Fruit fly (Drosophila melanogaster) whole organism, embryonic: ENCODE measurements around the gene CG10086.

ENCODE experiments used
- ATbp ChIP-seq: fragments of 200-800 bp; sonication (Bioruptor generic); optimal IDR thresholded peaks from 2 replicates; lab custom pipeline; 2017; ENCODE audit warnings: missing biosample characterization, mild to moderate bottlenecking, missing genetic modification characterization, missing genetic modification reagents
- BEAF-32 ChIP-seq: fragments of 200-800 bp; sonication (Bioruptor generic); optimal IDR thresholded peaks from 3 replicates; lab custom pipeline; 2017; ENCODE audit warnings: missing biosample characterization, missing genetic modification characterization, mild to moderate bottlenecking, moderate library complexity, missing genetic modification reagents
- CG10431 ChIP-seq: fragments of 200-800 bp; sonication (Bioruptor generic); optimal IDR thresholded peaks from 3 replicates; lab custom pipeline; 2018; ENCODE audit warnings: missing biosample characterization, mild to moderate bottlenecking, missing genetic modification characterization
- CG11696 ChIP-seq: fragments of 200-800 bp; sonication (Bioruptor generic); IDR thresholded peaks from 2 replicates; pipeline ENCODE4 v1.3.6; 2022; ENCODE audit warnings: missing biosample characterization, missing genetic modification characterization
- CG11723 ChIP-seq: fragments of 200-800 bp; sonication (Bioruptor generic); optimal IDR thresholded peaks from 2 replicates; lab custom pipeline; 2017; ENCODE audit warnings: missing biosample characterization, mild to moderate bottlenecking, missing genetic modification characterization
- CG12104 ChIP-seq: fragments of 200-800 bp; sonication (Bioruptor generic); optimal IDR thresholded peaks from 3 replicates; lab custom pipeline; 2016; ENCODE audit warnings: missing biosample characterization, missing genetic modification characterization
- CG12744 ChIP-seq: fragments of 200-800 bp; sonication (Bioruptor generic); optimal IDR thresholded peaks from 2 replicates; lab custom pipeline; 2016; ENCODE audit warnings: missing biosample characterization, missing genetic modification characterization
- CG13123 ChIP-seq: fragments of 200-800 bp; sonication (Bioruptor generic); optimal IDR thresholded peaks from 2 replicates; lab custom pipeline; 2016; ENCODE audit warnings: missing biosample characterization, missing genetic modification characterization
- CG13287 ChIP-seq: fragments of 200-800 bp; sonication (Bioruptor generic); IDR thresholded peaks from 2 replicates; pipeline ENCODE4 v1.3.6; 2022; ENCODE audit warnings: missing biosample characterization, missing genetic modification characterization; ENCODE audit not compliant: partially characterized antibody
- CG13424 ChIP-seq: fragments of 200-800 bp; sonication (Bioruptor generic); optimal IDR thresholded peaks from 2 replicates; lab custom pipeline; 2019; ENCODE audit warnings: missing biosample characterization, mild to moderate bottlenecking, missing genetic modification characterization, moderate library complexity
- CG13624 ChIP-seq: fragments of 200-800 bp; sonication (Bioruptor generic); optimal IDR thresholded peaks from 2 replicates; lab custom pipeline; 2016; ENCODE audit warnings: missing biosample characterization, missing genetic modification characterization
- CG1529 ChIP-seq: fragments of 200-800 bp; sonication (Bioruptor generic); optimal IDR thresholded peaks from 3 replicates; lab custom pipeline; 2018; ENCODE audit warnings: missing biosample characterization, missing genetic modification characterization
- CG15514 ChIP-seq: fragments of 200-800 bp; sonication (Bioruptor generic); optimal IDR thresholded peaks from 3 replicates; lab custom pipeline; 2017; ENCODE audit warnings: missing biosample characterization, missing genetic modification characterization, mild to moderate bottlenecking, moderate library complexity, missing genetic modification reagents
- CG1603 ChIP-seq: fragments of 200-800 bp; sonication (Bioruptor generic); optimal IDR thresholded peaks from 2 replicates; lab custom pipeline; 2019; ENCODE audit warnings: missing biosample characterization, mild to moderate bottlenecking, missing genetic modification characterization, moderate library complexity
- CG17359 ChIP-seq: fragments of 200-800 bp; sonication (Bioruptor generic); optimal IDR thresholded peaks from 3 replicates; lab custom pipeline; 2018; ENCODE audit warnings: missing biosample characterization, mild to moderate bottlenecking, missing genetic modification characterization, moderate library complexity
- CG17568 ChIP-seq: fragments of 200-800 bp; sonication (Bioruptor generic); optimal IDR thresholded peaks from 2 replicates; lab custom pipeline; 2018; ENCODE audit warnings: missing biosample characterization, mild to moderate bottlenecking, missing genetic modification characterization, moderate library complexity
- CG17802 ChIP-seq: fragments of 200-800 bp; sonication (Bioruptor generic); optimal IDR thresholded peaks from 2 replicates; lab custom pipeline; 2018; ENCODE audit warnings: missing biosample characterization, mild to moderate bottlenecking, missing genetic modification characterization, moderate library complexity
- CG32532 ChIP-seq: fragments of 200-800 bp; sonication (Bioruptor generic); IDR thresholded peaks from 2 replicates; pipeline ENCODE4 v1.3.6; 2022; ENCODE audit warnings: missing biosample characterization, missing genetic modification characterization
- CG3407 ChIP-seq: fragments of 200-800 bp; sonication (Bioruptor generic); optimal IDR thresholded peaks from 2 replicates; lab custom pipeline; 2018; ENCODE audit warnings: missing biosample characterization, mild to moderate bottlenecking, missing genetic modification characterization
- CG4854 ChIP-seq: fragments of 200-800 bp; sonication (Bioruptor generic); optimal IDR thresholded peaks from 2 replicates; lab custom pipeline; 2016; ENCODE audit warnings: missing biosample characterization, missing genetic modification characterization, inconsistent platforms
- CG7357 ChIP-seq: fragments of 200-800 bp; sonication (Bioruptor generic); IDR thresholded peaks from 3 replicates; pipeline ENCODE4 v1.3.6; 2022; ENCODE audit warnings: missing biosample characterization, missing genetic modification characterization
- CG7839 ChIP-seq: fragments of 200-800 bp; sonication (Bioruptor generic); optimal IDR thresholded peaks from 3 replicates; lab custom pipeline; 2018; ENCODE audit warnings: missing biosample characterization, mild to moderate bottlenecking, missing genetic modification characterization, moderate library complexity
- CG8388 ChIP-seq: fragments of 200-800 bp; sonication (Bioruptor generic); optimal IDR thresholded peaks from 2 replicates; lab custom pipeline; 2019; ENCODE audit warnings: missing biosample characterization, mild to moderate bottlenecking, missing genetic modification characterization, moderate library complexity
- CG9932 ChIP-seq: fragments of 200-800 bp; sonication (Bioruptor generic); IDR thresholded peaks from 2 replicates; pipeline ENCODE4 v1.3.6; 2022; ENCODE audit warnings: missing biosample characterization, missing genetic modification characterization
- CTCF ChIP-seq: fragments of 200-800 bp; sonication (Bioruptor generic); optimal IDR thresholded peaks from 2 replicates; lab custom pipeline; 2017; ENCODE audit warnings: missing biosample characterization, mild to moderate bottlenecking, missing genetic modification characterization, moderate library complexity
- Drgx ChIP-seq: fragments of 200-800 bp; sonication (Bioruptor generic); IDR thresholded peaks from 2 replicates; pipeline ENCODE4 v1.3.6; 2022; ENCODE audit warnings: missing biosample characterization, missing genetic modification characterization
- Hr51 ChIP-seq, 2 experiments: fragments of 200-800 bp; sonication (Bioruptor generic); optimal IDR thresholded peaks; 2 replicates in 1 of 2; 3 replicates in 1 of 2; lab custom pipeline; 2016 to 2018; ENCODE audit warnings: missing biosample characterization in 2 of 2, missing genetic modification characterization in 2 of 2, mild to moderate bottlenecking in 1 of 2, moderate library complexity in 1 of 2
- Lhr ChIP-seq: fragments of 200-800 bp; sonication (Bioruptor generic); optimal IDR thresholded peaks from 3 replicates; lab custom pipeline; 2017; ENCODE audit warnings: mild to moderate bottlenecking, missing biosample characterization, missing genetic modification reagents, missing genetic modification characterization
- MESR4 ChIP-seq: fragments of 200-800 bp; sonication (Bioruptor generic); optimal IDR thresholded peaks from 2 replicates; lab custom pipeline; 2018; ENCODE audit warnings: missing biosample characterization, mild to moderate bottlenecking, missing genetic modification characterization, moderate library complexity
- NC2α ChIP-seq: fragments of 200-800 bp; sonication (Bioruptor generic); optimal IDR thresholded peaks from 2 replicates; lab custom pipeline; 2016; ENCODE audit warnings: missing biosample characterization, missing genetic modification characterization
- ash1 ChIP-seq: fragments of 200-800 bp; sonication (Bioruptor generic); optimal IDR thresholded peaks from 2 replicates; lab custom pipeline; 2018; ENCODE audit warnings: missing biosample characterization, mild to moderate bottlenecking, missing genetic modification characterization
- btn ChIP-seq: fragments of 200-800 bp; sonication (Bioruptor generic); optimal IDR thresholded peaks from 2 replicates; lab custom pipeline; 2016; ENCODE audit warnings: missing biosample characterization, missing genetic modification characterization
- dimm ChIP-seq: fragments of 200-800 bp; sonication (Bioruptor generic); IDR thresholded peaks from 2 replicates; pipeline ENCODE4 v1.3.6; 2022; ENCODE audit warnings: missing biosample characterization, missing genetic modification characterization
- fd3F ChIP-seq: fragments of 200-800 bp; sonication (Bioruptor generic); optimal IDR thresholded peaks from 2 replicates; lab custom pipeline; 2018; ENCODE audit warnings: missing biosample characterization, mild to moderate bottlenecking, missing genetic modification characterization, moderate library complexity
- fd96Cb ChIP-seq: fragments of 200-800 bp; sonication (Bioruptor generic); optimal IDR thresholded peaks from 2 replicates; lab custom pipeline; 2018; ENCODE audit warnings: missing biosample characterization, mild to moderate bottlenecking, missing genetic modification characterization, moderate library complexity
- grau ChIP-seq: fragments of 200-800 bp; optimal IDR thresholded peaks from 3 replicates; lab custom pipeline; 2019; ENCODE audit warnings: missing biosample characterization, mild to moderate bottlenecking, missing genetic modification characterization, moderate library complexity
- hb ChIP-seq: fragments of 200-800 bp; sonication (Bioruptor generic); IDR thresholded peaks from 3 replicates; pipeline ENCODE4 v1.3.6; 2022; ENCODE audit warnings: missing biosample characterization, missing genetic modification characterization; ENCODE audit not compliant: partially characterized antibody
- lov ChIP-seq, 2 experiments: fragments of 200-800 bp in 1 of 2; fragments of >200 bp in 1 of 2; sonication (Bioruptor generic) in 1 of 2; IDR thresholded peaks in 1 of 2; optimal IDR thresholded peaks in 1 of 2; 2 replicates in 1 of 2; 3 replicates in 1 of 2; pipeline versions ENCODE4 v1.3.6 to Lab custom; 2017 to 2022; ENCODE audit warnings: missing biosample characterization in 1 of 2, missing genetic modification characterization in 1 of 2
- nmo ChIP-seq: fragments of 200-800 bp; sonication (Bioruptor generic); optimal IDR thresholded peaks from 2 replicates; lab custom pipeline; 2018; ENCODE audit warnings: missing biosample characterization, mild to moderate bottlenecking, missing genetic modification characterization, moderate library complexity
- phol ChIP-seq: fragments of 200-800 bp; sonication (Bioruptor generic); optimal IDR thresholded peaks from 3 replicates; lab custom pipeline; 2018; ENCODE audit warnings: missing biosample characterization, mild to moderate bottlenecking, missing genetic modification characterization, moderate library complexity
- prd ChIP-seq, 3 experiments: fragments of >200 bp in 2 of 3; fragments of 200-800 bp in 1 of 3; sonication (Bioruptor generic) in 1 of 3; optimal IDR thresholded peaks in 2 of 3; IDR thresholded peaks in 1 of 3; 2 replicates in 2 of 3; 3 replicates in 1 of 3; pipeline versions ENCODE4 v1.3.6 to Lab custom; 2017 to 2022; ENCODE audit warnings: missing biosample characterization in 1 of 3, missing genetic modification characterization in 1 of 3
- pzg ChIP-seq: fragments of 200-800 bp; sonication (Bioruptor generic); optimal IDR thresholded peaks from 3 replicates; lab custom pipeline; 2018; ENCODE audit warnings: missing biosample characterization, mild to moderate bottlenecking, missing genetic modification characterization, moderate library complexity
- slou ChIP-seq: fragments of 200-800 bp; sonication (Bioruptor generic); optimal IDR thresholded peaks from 3 replicates; lab custom pipeline; 2016; ENCODE audit warnings: missing biosample characterization, missing genetic modification characterization
- sr ChIP-seq: fragments of 200-800 bp; sonication (Bioruptor generic); IDR thresholded peaks from 3 replicates; pipeline ENCODE4 v1.3.6; 2022; ENCODE audit warnings: missing biosample characterization, missing genetic modification characterization
- stc ChIP-seq: fragments of 200-800 bp; sonication (Bioruptor generic); IDR thresholded peaks from 2 replicates; pipeline ENCODE4 v1.3.6; 2022; ENCODE audit warnings: missing biosample characterization, missing genetic modification characterization
- ttk ChIP-seq: fragments of 200-800 bp; sonication (Bioruptor generic); IDR thresholded peaks from 2 replicates; pipeline ENCODE4 v2.1.2; 2022; ENCODE audit warnings: missing biosample characterization, missing genetic modification characterization
- vfl ChIP-seq: fragments of 200-800 bp; sonication (Bioruptor generic); optimal IDR thresholded peaks from 2 replicates; lab custom pipeline; 2016; ENCODE audit warnings: missing biosample characterization, missing genetic modification characterization
- vvl ChIP-seq: fragments of 200-800 bp; sonication (Bioruptor generic); IDR thresholded peaks from 2 replicates; pipeline ENCODE4 v1.3.6; 2022; ENCODE audit warnings: missing biosample characterization, missing genetic modification characterization
- wek ChIP-seq: fragments of 200-800 bp; sonication (Bioruptor generic); optimal IDR thresholded peaks from 3 replicates; lab custom pipeline; 2018; ENCODE audit warnings: missing biosample characterization, mild to moderate bottlenecking, missing genetic modification characterization, moderate library complexity

The CG10086 gene

dm6 chr3R:7779620-7780019, 10.8 kb upstream of the CG10086 start (continued):
- TF ChIP-seq CG13123 (GFP tag; lab: Kevin White, UChicago): no peak
- TF ChIP-seq ATbp: peak; percentile 57
- TF ChIP-seq Lhr (GFP tag; lab: Kevin White, UChicago): peak; percentile 39
- no peak for TF ChIP-seq grau (tag; lab: Kevin White, UChicago)
- peak; percentile 47 for TF ChIP-seq CG13424 (tag; lab: Kevin White, UChicago)
- peak; percentile 13 for TF ChIP-seq fd96Cb (tag; lab: Kevin White, UChicago)
- 0 out of 2 replicates have a peak, but pooled peaks have one; percentile 35 for TF ChIP-seq stc (GFP tag; lab: Robert Waterston, UW)
- no peak for TF ChIP-seq pzg (GFP tag; lab: Kevin White, UChicago)
- TF ChIP-seq vvl: no peak; the same call in 1 of the 2 replicates
- no peak for TF ChIP-seq CG12104 (GFP tag; lab: Kevin White, UChicago)
- TF ChIP-seq CG15514 (GFP tag; lab: Kevin White, UChicago): peak; percentile 2
- peak in 1 of 2 experiments; percentile 38 for TF ChIP-seq Hr51 (GFP tag; optimal IDR thresholded peaks at IDR 0.05; lab: Kevin White, UChicago)
- no peak for TF ChIP-seq lov (optimal IDR thresholded peaks at IDR 0.05; lab: Kevin White, UChicago)
- TF ChIP-seq lov (GFP tag; IDR thresholded peaks at IDR 0.05; lab: Robert Waterston, UW): peak; percentile 78; the same call in 2 of the 3 replicates
- no peak for TF ChIP-seq phol (tag; lab: Kevin White, UChicago)
- TF ChIP-seq fd3F: no peak
- no peak for TF ChIP-seq CG4854 (GFP tag; lab: Kevin White, UChicago)
- TF ChIP-seq CG7357 (GFP tag; lab: Robert Waterston, UW): no peak
- no peak for TF ChIP-seq CG10431 (GFP tag; lab: Kevin White, UChicago)
- peak; percentile 85 for TF ChIP-seq CG1603 (tag; lab: Kevin White, UChicago)
- peak; percentile 39 for TF ChIP-seq CG17802
- no peak for TF ChIP-seq CG11723
- TF ChIP-seq CG3407 (GFP tag; lab: Kevin White, UChicago): peak; percentile 28
- peak; percentile 10; the same call in 1 of the 2 replicates for TF ChIP-seq ttk (GFP tag; lab: Robert Waterston, UW)
- TF ChIP-seq CTCF (GFP tag; lab: Kevin White, UChicago): peak; percentile 74
- TF ChIP-seq CG13624: no peak
- no peak for TF ChIP-seq CG12744 (GFP tag; lab: Kevin White, UChicago)
- TF ChIP-seq vfl (GFP tag; lab: Kevin White, UChicago): no peak
- TF ChIP-seq CG17359 (tag; lab: Kevin White, UChicago): no peak
- TF ChIP-seq wek (GFP tag; lab: Kevin White, UChicago): peak; percentile 84
- peak; percentile 44 for TF ChIP-seq Drgx (GFP tag; lab: Robert Waterston, UW)
- TF ChIP-seq CG11696: 0 out of 2 replicates have a peak, but pooled peaks have one; percentile 8
- peak; percentile 29 for TF ChIP-seq CG8388 (GFP tag; lab: Kevin White, UChicago)
- no peak for TF ChIP-seq BEAF-32 (GFP tag; lab: Kevin White, UChicago)
- no peak for TF ChIP-seq CG9932 (GFP tag; lab: Robert Waterston, UW)
- no peak for TF ChIP-seq CG13287 (GFP tag; lab: Robert Waterston, UW)
- TF ChIP-seq CG7839 (tag; lab: Kevin White, UChicago): peak; percentile 31
- no peak for TF ChIP-seq hb (GFP tag; lab: Robert Waterston, UW)
- peak; percentile 25 for TF ChIP-seq btn (GFP tag; lab: Kevin White, UChicago)
- peak; percentile 12 for TF ChIP-seq CG17568 (GFP tag; lab: Kevin White, UChicago)
- TF ChIP-seq prd (optimal IDR thresholded peaks at IDR 0.05; lab: Kevin White, UChicago): no peak
- no peak for TF ChIP-seq prd (GFP tag; IDR thresholded peaks at IDR 0.05; lab: Robert Waterston, UW)
- TF ChIP-seq slou (GFP tag; lab: Kevin White, UChicago): no peak
- TF ChIP-seq dimm: no peak
- TF ChIP-seq nmo: no peak
- TF ChIP-seq ash1 (GFP tag; lab: Kevin White, UChicago): no peak
- no peak for TF ChIP-seq NC2α (GFP tag; lab: Kevin White, UChicago)
- TF ChIP-seq MESR4 (GFP tag; lab: Kevin White, UChicago): no peak
- no peak; the same call in 2 of the 3 replicates for TF ChIP-seq sr (GFP tag; lab: Robert Waterston, UW)
- peak; percentile 17 for TF ChIP-seq CG1529 (GFP tag; lab: Kevin White, UChicago)
- peak; percentile 48; the same call in 1 of the 2 replicates for TF ChIP-seq CG32532 (GFP tag; lab: Robert Waterston, UW)
